Worm (Caenorhabditis elegans): Measurements from ENCODE around the gene C55A6.1.

Gene C55A6.1

DNA sequence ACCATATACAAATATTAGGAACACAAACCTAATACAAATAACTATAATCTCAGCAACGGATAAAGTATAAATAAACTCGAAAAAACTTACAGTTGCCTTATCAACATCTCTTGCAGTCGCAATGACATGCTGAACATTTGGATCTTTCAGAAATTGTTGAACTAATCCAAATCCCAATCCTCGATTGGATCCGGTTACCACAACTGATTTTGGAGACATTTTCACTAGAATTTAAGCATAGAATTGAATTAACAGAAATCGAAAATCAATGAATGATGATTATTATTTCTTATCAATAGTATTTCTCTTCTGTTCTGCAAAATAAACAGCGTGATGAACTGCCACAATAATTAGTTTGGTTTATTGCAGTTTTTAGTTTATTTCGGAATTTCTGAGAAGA is 15.4 kb upstream of the C55A6.1 start, which contains the start of the genes C55A6.11 and C55A6.7:
Gene C55A6.11, plus strand, starts transcription at position 301 of the 400 bp plus-strand sequence.
Gene C55A6.7, minus strand, starts transcription at position 316 of the 400 bp plus-strand sequence.
- TF ChIP-seq tbx-37 (GFP tag; conservative IDR thresholded peaks at IDR 0.05) (no peak), hmbx-1 (tag; optimal IDR thresholded peaks at IDR 0.05) (no peak), sea-1 (GFP tag; conservative IDR thresholded peaks at IDR 0.05) (no peak), aly-1 (tag; optimal IDR thresholded peaks at IDR 0.05) (no peak), ceh-13 (GFP tag; optimal IDR thresholded peaks at IDR 0.05) (no peak), tbx-11 (GFP tag; IDR thresholded peaks at IDR 0.05) (no peak), pes-1 (GFP tag; IDR thresholded peaks at IDR 0.05) (no peak), ets-7 (tag; optimal IDR thresholded peaks at IDR 0.05) (no peak), B0310.2 (tag; optimal IDR thresholded peaks at IDR 0.05) (no peak), F13C5.2 (tag; optimal IDR thresholded peaks at IDR 0.05) (no peak), ceh-36 (tag; optimal IDR thresholded peaks at IDR 0.05) (no peak), hmg-4 (GFP tag; optimal IDR thresholded peaks at IDR 0.05) (no peak)

DNA sequence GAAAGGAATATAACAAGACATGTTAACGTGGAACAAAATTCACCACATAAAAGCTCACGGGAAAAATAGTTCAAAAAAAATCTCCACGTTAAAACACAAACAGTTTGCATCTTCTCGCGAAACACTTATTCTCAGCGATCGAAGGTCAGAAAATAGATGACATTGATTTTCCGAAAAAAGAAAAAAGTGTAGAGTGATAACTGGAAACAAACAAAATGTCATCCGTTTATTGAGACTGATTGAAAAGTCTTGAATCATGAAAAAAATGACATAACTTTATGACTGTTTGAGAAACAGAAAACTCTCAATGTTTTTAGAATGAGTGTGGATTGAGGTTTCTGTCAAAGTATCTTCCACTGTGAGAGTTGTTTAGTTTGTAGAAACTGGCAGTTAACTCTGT is 13.0 kb upstream of the C55A6.1 start, which contains the start of gene C55A6.4:
Gene C55A6.4, minus strand, starts transcription at position 101 of the 400 bp plus-strand sequence.
- no peak for TF ChIP-seq pes-1 (GFP tag; IDR thresholded peaks at IDR 0.05)
- no peak for TF ChIP-seq tbx-11 (GFP tag; IDR thresholded peaks at IDR 0.05)
- no peak for TF ChIP-seq B0310.2 (tag; optimal IDR thresholded peaks at IDR 0.05)
- no peak for TF ChIP-seq F13C5.2 (tag; optimal IDR thresholded peaks at IDR 0.05)
- no peak for TF ChIP-seq aly-1 (tag; optimal IDR thresholded peaks at IDR 0.05)
- TF ChIP-seq tbx-37 (GFP tag; conservative IDR thresholded peaks at IDR 0.05) = no peak

ce11 chrV:11516141-11516591 is 11.4 kb upstream of the C55A6.1 start, which contains the start of gene sdz-8:
Gene sdz-8, minus strand, starts transcription at chrV:11516191.
- TF ChIP-seq ceh-36 (tag; optimal IDR thresholded peaks at IDR 0.05) (no peak), aly-1 (tag; optimal IDR thresholded peaks at IDR 0.05) (no peak), scrt-1 (GFP tag; IDR thresholded peaks at IDR 0.05) (no peak), ama-1 (optimal IDR thresholded peaks at IDR 0.05) (no peak)

ce11 chrV:11515145-11515544 is 10.4 kb upstream of the C55A6.1 start:
- TF ChIP-seq tbx-37 (GFP tag; conservative IDR thresholded peaks at IDR 0.05) (no peak), aly-1 (tag; optimal IDR thresholded peaks at IDR 0.05) (no peak), hmbx-1 (tag; optimal IDR thresholded peaks at IDR 0.05) (no peak), ceh-13 (GFP tag; optimal IDR thresholded peaks at IDR 0.05) (no peak), B0310.2 (tag; optimal IDR thresholded peaks at IDR 0.05) (no peak), pes-1 (GFP tag; IDR thresholded peaks at IDR 0.05) (no peak), hnd-1 (tag; optimal IDR thresholded peaks at IDR 0.05) (no peak), flt-1 (GFP tag; IDR thresholded peaks at IDR 0.05) (no peak), tra-4 (tag; optimal IDR thresholded peaks at IDR 0.05) (no peak), hmg-4 (GFP tag; optimal IDR thresholded peaks at IDR 0.05) (no peak), ceh-36 (tag; optimal IDR thresholded peaks at IDR 0.05) (no peak), F13C5.2 (tag; optimal IDR thresholded peaks at IDR 0.05) (no peak), ets-7 (tag; optimal IDR thresholded peaks at IDR 0.05) (no peak), ama-1 (optimal IDR thresholded peaks at IDR 0.05) (no peak), scrt-1 (GFP tag; IDR thresholded peaks at IDR 0.05) (no peak), tbx-11 (GFP tag; IDR thresholded peaks at IDR 0.05) (no peak), sea-1 (GFP tag; conservative IDR thresholded peaks at IDR 0.05) (no peak)

DNA sequence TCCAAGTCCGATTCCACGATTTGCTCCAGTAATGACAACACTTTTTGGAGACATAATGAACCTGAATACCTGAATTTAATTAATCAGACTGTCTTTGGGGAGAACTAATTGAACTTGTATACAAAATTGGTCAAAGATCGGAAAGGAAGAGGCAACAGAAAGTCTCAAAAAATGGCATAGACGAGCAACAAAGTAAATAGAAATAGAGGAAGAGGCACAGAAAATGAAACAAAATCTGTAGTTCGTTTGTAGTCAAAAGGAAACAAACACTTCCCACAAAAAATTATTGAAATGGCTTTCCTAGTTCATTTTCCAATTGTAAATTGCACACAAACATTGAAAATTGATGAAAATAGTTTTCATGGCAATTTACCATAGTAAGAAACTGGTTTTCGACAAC is 9.9 kb upstream of the C55A6.1 start, which contains the start of gene C55A6.6:
Gene C55A6.6, minus strand, starts transcription at position 61 of the 400 bp plus-strand sequence.
- TF ChIP-seq tbx-37 (GFP tag; conservative IDR thresholded peaks at IDR 0.05) = no peak

DNA sequence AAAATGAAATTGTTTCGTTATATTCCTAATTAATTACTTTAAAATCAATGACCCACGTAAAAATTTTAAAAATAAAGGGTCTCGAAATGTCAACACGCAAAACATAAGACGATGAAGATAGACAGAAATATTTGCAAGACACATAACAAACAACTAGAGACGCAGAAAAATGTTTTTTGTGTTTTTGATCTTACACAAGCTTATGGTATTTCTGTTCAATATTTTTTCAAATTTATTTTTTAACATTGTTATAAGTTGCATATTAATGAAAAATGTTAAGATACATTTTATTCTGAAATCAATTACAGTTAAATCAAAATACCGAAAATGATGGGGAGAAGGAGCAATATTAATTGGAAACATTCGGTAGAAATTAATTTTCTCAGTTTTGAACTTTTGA is 8.7 kb upstream of the C55A6.1 start, which contains the start of gene C55A6.3:
Gene C55A6.3, minus strand, starts transcription at position 101 of the 400 bp plus-strand sequence.
- no peak for TF ChIP-seq flt-1 (GFP tag; IDR thresholded peaks at IDR 0.05)
- no peak for TF ChIP-seq F13C5.2 (tag; optimal IDR thresholded peaks at IDR 0.05)
- TF ChIP-seq tra-4 (tag; optimal IDR thresholded peaks at IDR 0.05) = no peak
- no peak for TF ChIP-seq tbx-11 (GFP tag; IDR thresholded peaks at IDR 0.05)
- no peak for TF ChIP-seq ceh-36 (tag; optimal IDR thresholded peaks at IDR 0.05)
- TF ChIP-seq ets-7 (tag; optimal IDR thresholded peaks at IDR 0.05) = no peak
- TF ChIP-seq hmbx-1 (tag; optimal IDR thresholded peaks at IDR 0.05) = no peak
- no peak for TF ChIP-seq scrt-1 (GFP tag; IDR thresholded peaks at IDR 0.05)
- no peak for TF ChIP-seq ceh-13 (GFP tag; optimal IDR thresholded peaks at IDR 0.05)
- TF ChIP-seq pes-1 (GFP tag; IDR thresholded peaks at IDR 0.05) = no peak

DNA sequence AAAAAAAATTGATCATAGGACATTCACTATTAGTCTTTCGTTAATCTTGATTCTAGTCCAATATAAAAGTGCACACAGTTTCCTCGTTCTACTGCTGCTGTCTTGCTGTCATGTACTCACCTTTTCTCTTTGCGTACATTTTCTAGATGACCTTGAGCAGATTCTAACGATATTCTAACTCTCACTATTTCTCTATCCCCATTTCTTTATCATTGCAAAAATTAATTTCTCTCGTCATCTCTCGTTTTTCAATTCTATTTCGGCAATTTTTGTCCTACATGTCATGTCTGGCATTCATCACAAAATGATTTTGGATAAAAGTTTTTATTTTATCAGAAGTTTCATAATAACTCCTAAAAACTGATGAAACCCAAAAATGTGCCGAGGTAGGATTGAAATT is 4.0 kb upstream of the C55A6.1 start, which contains the start of gene ttll-5:
Gene ttll-5, plus strand, starts transcription at position 288 of the 400 bp plus-strand sequence.
- TF ChIP-seq pes-1 (GFP tag; IDR thresholded peaks at IDR 0.05) (no peak), tra-4 (tag; optimal IDR thresholded peaks at IDR 0.05) (no peak), ceh-13 (GFP tag; optimal IDR thresholded peaks at IDR 0.05) (no peak), aly-1 (tag; optimal IDR thresholded peaks at IDR 0.05) (no peak)

DNA sequence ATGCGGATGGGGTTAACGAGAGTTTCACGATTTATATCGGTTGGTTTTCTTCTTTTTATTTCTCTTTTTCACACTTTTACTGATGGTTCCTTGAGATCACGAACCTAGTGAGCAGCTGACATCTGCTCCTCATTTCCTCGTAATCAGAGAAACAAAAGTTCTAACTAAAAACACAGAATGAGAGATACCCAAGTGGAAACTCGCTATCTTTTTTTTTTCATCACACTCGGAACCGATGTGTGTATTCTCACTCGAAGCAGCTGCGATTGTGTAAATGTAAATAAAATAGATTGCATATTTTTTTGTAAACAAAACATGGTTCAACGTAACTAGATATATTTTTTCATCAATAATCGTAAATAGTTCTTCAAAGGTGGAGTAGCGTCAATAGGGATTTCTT is 1.6 kb upstream of the C55A6.1 start:
- TF ChIP-seq pes-1 (GFP tag; IDR thresholded peaks at IDR 0.05) (no peak), B0310.2 (tag; optimal IDR thresholded peaks at IDR 0.05) (no peak), tbx-11 (GFP tag; IDR thresholded peaks at IDR 0.05) (no peak), tbx-37 (GFP tag; conservative IDR thresholded peaks at IDR 0.05) (no peak), ama-1 (optimal IDR thresholded peaks at IDR 0.05) (no peak), F13C5.2 (tag; optimal IDR thresholded peaks at IDR 0.05) (no peak)
